Worm (Caenorhabditis elegans): Measurements from ENCODE around the gene dyf-13.

dyf-13 gene

DNA sequence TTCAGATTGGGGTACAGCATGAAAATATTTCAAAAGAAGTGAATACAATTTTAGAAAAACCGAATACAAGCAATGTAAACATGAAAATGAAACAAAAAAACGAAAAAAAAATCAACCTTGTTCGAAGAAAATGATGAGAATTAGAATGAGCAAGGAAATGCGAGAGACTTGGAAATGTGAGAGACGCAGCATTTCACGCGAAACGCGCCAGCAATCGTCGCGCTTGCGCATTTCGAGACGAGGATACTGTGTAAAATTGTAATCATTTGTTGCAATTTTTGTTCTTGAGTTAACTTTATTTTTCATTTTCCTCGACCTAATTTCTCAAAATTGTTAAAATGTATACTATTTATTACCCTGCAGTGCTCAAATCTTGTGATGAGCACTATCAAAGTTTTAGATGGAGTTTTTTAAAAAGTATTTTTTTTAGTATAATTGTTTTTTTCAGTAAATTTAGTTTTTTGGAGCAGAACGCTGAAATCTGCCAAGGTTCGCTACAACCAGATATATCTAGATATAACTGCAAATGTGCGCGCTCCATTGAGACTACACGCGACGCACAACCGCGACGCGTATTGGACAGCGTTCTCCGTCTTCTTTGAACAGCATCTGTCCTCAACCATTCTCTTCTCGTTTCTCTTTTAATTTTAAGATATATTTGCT, 19.1 kb downstream of the dyf-13 start, which contains the start of gene fust-1 (continued):
- TF ChIP-seq grh-1 (GFP tag; IDR thresholded peaks at IDR 0.05) = peak; percentile 97
- TF ChIP-seq lin-13 (GFP tag; optimal IDR thresholded peaks at IDR 0.05) = peak; percentile 94
- TF ChIP-seq ceh-82 (tag; optimal IDR thresholded peaks at IDR 0.05) = peak; percentile 98 to 99 (median 98)
- TF ChIP-seq sup-37 (GFP tag; optimal IDR thresholded peaks at IDR 0.05) = peak; percentile 90
- TF ChIP-seq ets-5 (GFP tag; IDR thresholded peaks at IDR 0.05) = no peak
- TF ChIP-seq egl-27 (tag; optimal IDR thresholded peaks at IDR 0.05) = peak in 1 of 2 experiments; percentile 24
- TF ChIP-seq nhr-237 (tag; optimal IDR thresholded peaks at IDR 0.05) = peak; percentile 79
- TF ChIP-seq C34B4.2 (tag; optimal IDR thresholded peaks at IDR 0.05) = peak; percentile 50
- peak; percentile 98 for TF ChIP-seq nhr-47 (tag; optimal IDR thresholded peaks at IDR 0.05)
- peak; percentile 47 for TF ChIP-seq unc-62 (GFP tag; optimal IDR thresholded peaks at IDR 0.05)
- peak; percentile 98 for TF ChIP-seq skn-1 (tag; optimal IDR thresholded peaks at IDR 0.05)
- TF ChIP-seq nhr-85 (tag) = peak; percentile 99
- peak; percentile 95 for TF ChIP-seq unc-86 (tag; optimal IDR thresholded peaks at IDR 0.05)
- peak; percentile 98 for TF ChIP-seq nhr-71 (tag; optimal IDR thresholded peaks at IDR 0.05)
- TF ChIP-seq tlp-1 (tag; optimal IDR thresholded peaks at IDR 0.05) = no peak
- TF ChIP-seq swsn-7 (tag; optimal IDR thresholded peaks at IDR 0.05) = peak; percentile 98
- TF ChIP-seq snu-23 (GFP tag; optimal IDR thresholded peaks at IDR 0.05) = peak; percentile 99
- peak; percentile 94 for TF ChIP-seq aly-2 (tag; optimal IDR thresholded peaks at IDR 0.05)
- TF ChIP-seq C16A3.4 (tag; optimal IDR thresholded peaks at IDR 0.05) = peak; percentile 96
- peak; percentile 4 for TF ChIP-seq nhr-28 (tag; optimal IDR thresholded peaks at IDR 0.05)
- TF ChIP-seq mdl-1 (tag; optimal IDR thresholded peaks at IDR 0.05) = peak in 1 of 2 experiments; percentile 88
- no peak for TF ChIP-seq unc-30 (tag; optimal IDR thresholded peaks at IDR 0.05)
- no peak for TF ChIP-seq nhr-76 (tag; optimal IDR thresholded peaks at IDR 0.05)
- peak; percentile 97 for TF ChIP-seq rnt-1 (tag; optimal IDR thresholded peaks at IDR 0.05)
- TF ChIP-seq dsc-1 (tag; optimal IDR thresholded peaks at IDR 0.05) = peak; percentile 98
- peak; percentile 90 for TF ChIP-seq lin-15B (tag; optimal IDR thresholded peaks at IDR 0.05)
- peak; percentile 90 to 94 for TF ChIP-seq lin-35 (GFP tag; optimal IDR thresholded peaks at IDR 0.05)
- peak; percentile 75 for TF ChIP-seq mef-2 (tag; optimal IDR thresholded peaks at IDR 0.05)
- peak; percentile 70 for TF ChIP-seq efl-3 (GFP tag; optimal IDR thresholded peaks at IDR 0.05)
- peak; percentile 92 for TF ChIP-seq snpc-4 (tag; optimal IDR thresholded peaks at IDR 0.05)
- peak; percentile 93 for TF ChIP-seq egl-13 (tag; optimal IDR thresholded peaks at IDR 0.05)
- TF ChIP-seq jun-1 (tag; optimal IDR thresholded peaks at IDR 0.05) = peak; percentile 96
- TF ChIP-seq dpl-1 (GFP tag; optimal IDR thresholded peaks at IDR 0.05) = peak; percentile 86 to 91 (median 88)
- TF ChIP-seq nhr-84 (tag; optimal IDR thresholded peaks at IDR 0.05) = no peak
- peak; percentile 95 for TF ChIP-seq nhr-77 (tag; optimal IDR thresholded peaks at IDR 0.05)
- peak; percentile 95 for TF ChIP-seq irx-1 (tag; optimal IDR thresholded peaks at IDR 0.05)
- peak; percentile 74 for TF ChIP-seq fkh-10 (GFP tag; optimal IDR thresholded peaks at IDR 0.05)
- peak; percentile 97 for TF ChIP-seq nhr-90 (tag; optimal IDR thresholded peaks at IDR 0.05; ENCODE audit: poor library complexity)
- TF ChIP-seq Y116A8C.19 (tag; optimal IDR thresholded peaks at IDR 0.05; ENCODE audit: borderline replicate concordance) = no peak
- peak; percentile 93 for TF ChIP-seq C04F5.9 (tag; optimal IDR thresholded peaks at IDR 0.05)
- TF ChIP-seq F16B12.6 (tag; optimal IDR thresholded peaks at IDR 0.05) = peak; percentile 78
- TF ChIP-seq pqm-1 (tag; optimal IDR thresholded peaks at IDR 0.05) = no peak
- TF ChIP-seq isw-1 (GFP tag; IDR thresholded peaks at IDR 0.05) = peak; percentile 97
- TF ChIP-seq hpl-2 (GFP tag; optimal IDR thresholded peaks at IDR 0.05) = peak; percentile 86
- TF ChIP-seq elt-2 (tag; optimal IDR thresholded peaks at IDR 0.05) = peak; percentile 93
- TF ChIP-seq zag-1 (tag; optimal IDR thresholded peaks at IDR 0.05) = peak; percentile 41
- TF ChIP-seq tbx-2 (tag; optimal IDR thresholded peaks at IDR 0.05) = peak; percentile 97
- peak; percentile 92 for TF ChIP-seq pax-3 (tag; optimal IDR thresholded peaks at IDR 0.05)
- TF ChIP-seq aha-1 (tag; optimal IDR thresholded peaks at IDR 0.05) = peak; percentile 84
- TF ChIP-seq zip-4 (GFP tag; optimal IDR thresholded peaks at IDR 0.05) = peak; percentile 88
- peak; percentile 48 for TF ChIP-seq ceh-63 (GFP tag; optimal IDR thresholded peaks at IDR 0.05)
- TF ChIP-seq mep-1 (tag; optimal IDR thresholded peaks at IDR 0.05) = peak; percentile 99

Measured in whole organism, L1 larva.